Worm (Caenorhabditis elegans) whole organism, mixed stage, embryonic: ENCODE data around the gene H41C03.1.
"Not testable (repeated sequence)": the region's sequence is repeated elsewhere in the genome, so short reads cannot be mapped to it uniquely, and the experiment has no call there.

Source experiments
- bed-3 ChIP-seq: fragments of 200-800 bp; sonication (Bioruptor generic); optimal IDR thresholded peaks from 3 replicates; lab custom pipeline; 2018; ENCODE audit warnings: mild to moderate bottlenecking, missing genetic modification characterization, moderate library complexity, missing compliant biosample characterization
- blmp-1 ChIP-seq: fragments of 150-350 bp; optimal IDR thresholded peaks from 2 replicates; lab custom pipeline; 2014; ENCODE audit warnings: missing biosample characterization, missing genetic modification characterization
- ceh-39 ChIP-seq: fragments of 150-350 bp; optimal IDR thresholded peaks from 2 replicates; lab custom pipeline; 2014; ENCODE audit warnings: missing biosample characterization, missing genetic modification characterization
- ceh-43 ChIP-seq: fragments of 200-800 bp; sonication (Bioruptor generic); optimal IDR thresholded peaks from 2 replicates; lab custom pipeline; 2018; ENCODE audit warnings: mild to moderate bottlenecking, missing genetic modification characterization, moderate library complexity, missing compliant biosample characterization
- ceh-83 ChIP-seq: fragments of 200-800 bp; sonication (Bioruptor generic); optimal IDR thresholded peaks from 2 replicates; lab custom pipeline; 2018; ENCODE audit warnings: mild to moderate bottlenecking, missing genetic modification characterization, missing compliant biosample characterization
- ces-1 ChIP-seq: fragments of 150-350 bp; optimal IDR thresholded peaks from 2 replicates; lab custom pipeline; 2014; ENCODE audit warnings: missing biosample characterization, missing genetic modification reagents, missing genetic modification characterization
- elt-1 ChIP-seq: sonication (generic microtip); optimal IDR thresholded peaks from 2 replicates; lab custom pipeline; 2017; ENCODE audit warnings: missing genetic modification characterization, mild to moderate bottlenecking, missing compliant biosample characterization, antibody characterized with exemption, moderate library complexity, borderline replicate concordance; ENCODE audit not compliant: insufficient read depth
- elt-3 ChIP-seq: fragments of 150-350 bp; optimal IDR thresholded peaks from 2 replicates; lab custom pipeline; 2014; ENCODE audit warnings: missing biosample characterization, missing genetic modification characterization
- flh-1 ChIP-seq: fragments of 200-800 bp; sonication (Bioruptor generic); optimal IDR thresholded peaks from 2 replicates; lab custom pipeline; 2018; ENCODE audit warnings: mild to moderate bottlenecking, missing genetic modification characterization, moderate library complexity, missing compliant biosample characterization
- ham-2 ChIP-seq: fragments of 200-800 bp; sonication (Bioruptor generic); optimal IDR thresholded peaks from 2 replicates; lab custom pipeline; 2018; ENCODE audit warnings: mild to moderate bottlenecking, missing genetic modification characterization, missing compliant biosample characterization
- hlh-1 ChIP-seq: fragments of 150-350 bp; optimal IDR thresholded peaks from 2 replicates; lab custom pipeline; 2014; ENCODE audit warnings: missing biosample characterization, missing genetic modification reagents, missing genetic modification characterization
- lin-13 ChIP-seq: fragments of 150-350 bp; optimal IDR thresholded peaks from 2 replicates; lab custom pipeline; 2014; ENCODE audit warnings: missing biosample characterization, missing genetic modification characterization
- lsy-2 ChIP-seq: fragments of 150-350 bp; optimal IDR thresholded peaks from 2 replicates; lab custom pipeline; 2014; ENCODE audit warnings: missing biosample characterization, missing genetic modification characterization
- mab-5 ChIP-seq: fragments of 150-350 bp; optimal IDR thresholded peaks from 2 replicates; lab custom pipeline; 2014; ENCODE audit warnings: missing biosample characterization, missing genetic modification characterization
- mep-1 ChIP-seq: fragments of 150-350 bp; optimal IDR thresholded peaks from 2 replicates; lab custom pipeline; 2017; ENCODE audit warnings: missing biosample characterization, missing genetic modification reagents, missing genetic modification characterization, inconsistent platforms
- mls-2 ChIP-seq: sonication (generic microtip); optimal IDR thresholded peaks from 2 replicates; lab custom pipeline; 2016; ENCODE audit warnings: mild to moderate bottlenecking, missing genetic modification characterization, moderate library complexity, missing compliant biosample characterization
- nhr-237 ChIP-seq: fragments of 150-350 bp; optimal IDR thresholded peaks from 2 replicates; lab custom pipeline; 2014; ENCODE audit warnings: missing biosample characterization, missing genetic modification characterization
- nhr-28 ChIP-seq: fragments of 150-350 bp; optimal IDR thresholded peaks from 2 replicates; lab custom pipeline; 2014; ENCODE audit warnings: missing biosample characterization, missing genetic modification characterization
- nhr-76 ChIP-seq: sonication (generic microtip); optimal IDR thresholded peaks from 2 replicates; lab custom pipeline; 2017; ENCODE audit warnings: missing biosample characterization, missing genetic modification characterization
- pha-4 ChIP-seq: fragments of 150-350 bp; optimal IDR thresholded peaks from 2 replicates; lab custom pipeline; 2018; ENCODE audit warnings: missing biosample characterization, missing genetic modification reagents, missing genetic modification characterization
- sem-2 ChIP-seq: fragments of 200-800 bp; sonication (Bioruptor generic); optimal IDR thresholded peaks from 2 replicates; lab custom pipeline; 2018; ENCODE audit warnings: mild to moderate bottlenecking, missing genetic modification characterization, missing compliant biosample characterization
- snpc-4 ChIP-seq: fragments of 150-350 bp; optimal IDR thresholded peaks from 2 replicates; lab custom pipeline; 2014; ENCODE audit warnings: missing biosample characterization, missing genetic modification characterization
- sptf-1 ChIP-seq: sonication (generic microtip); optimal IDR thresholded peaks from 2 replicates; lab custom pipeline; 2017; ENCODE audit warnings: mild to moderate bottlenecking, missing genetic modification characterization, moderate library complexity, missing compliant biosample characterization
- tbx-8 ChIP-seq: fragments of 200-800 bp; sonication (Bioruptor generic); optimal IDR thresholded peaks from 2 replicates; lab custom pipeline; 2018; ENCODE audit warnings: mild to moderate bottlenecking, missing genetic modification characterization, moderate library complexity, missing compliant biosample characterization
- unc-120 ChIP-seq: sonication (generic microtip); optimal IDR thresholded peaks from 2 replicates; lab custom pipeline; 2017; ENCODE audit warnings: missing genetic modification characterization, missing compliant biosample characterization; ENCODE audit not compliant: poor library complexity, severe bottlenecking
- unc-39 ChIP-seq: fragments of 150-350 bp; optimal IDR thresholded peaks from 2 replicates; lab custom pipeline; 2014; ENCODE audit warnings: missing biosample characterization, missing genetic modification characterization
- zip-8 ChIP-seq: fragments of 150-350 bp; optimal IDR thresholded peaks from 2 replicates; lab custom pipeline; 2014; ENCODE audit warnings: missing biosample characterization, missing genetic modification characterization
- ztf-11 ChIP-seq: fragments of 150-350 bp; optimal IDR thresholded peaks from 2 replicates; lab custom pipeline; 2014; ENCODE audit warnings: missing biosample characterization, missing genetic modification characterization

The H41C03.1 gene

DNA sequence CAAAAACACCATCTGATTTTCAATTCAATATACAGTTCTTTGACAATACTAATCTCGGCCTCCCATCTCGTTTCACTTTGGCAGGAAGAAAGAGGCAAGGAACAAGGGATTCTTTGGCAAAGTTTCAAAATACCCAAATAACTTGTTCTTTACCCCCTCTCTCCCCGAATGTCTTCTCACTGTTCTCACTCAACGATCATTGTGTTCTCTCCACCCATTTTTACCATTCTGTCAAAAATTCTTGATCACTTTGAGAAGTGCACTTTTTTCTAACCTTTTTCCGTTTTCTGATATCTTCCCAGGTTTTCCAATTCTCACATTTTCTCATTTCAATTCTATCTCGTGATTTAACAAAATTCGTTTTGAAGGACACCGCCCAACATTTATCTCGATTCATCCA, at the start of gene H41C03.1:
Gene H41C03.1, plus strand, starts transcription at position 301 of the 400 bp plus-strand sequence.
- TF ChIP-seq elt-1 (tag; lab: Kevin White, UChicago), result no peak
- TF ChIP-seq bed-3, result no peak
- no peak for TF ChIP-seq ceh-39 (tag; lab: Kevin White, UChicago)
- no peak for TF ChIP-seq ces-1 (GFP tag; lab: Kevin White, UChicago)
- TF ChIP-seq pha-4 (tag; lab: Kevin White, UChicago), result no peak
- TF ChIP-seq unc-39 (tag; lab: Kevin White, UChicago), result no peak
- no peak for TF ChIP-seq elt-3 (tag; lab: Kevin White, UChicago)
- TF ChIP-seq mls-2 (tag; lab: Kevin White, UChicago), result no peak
- no peak for TF ChIP-seq nhr-28 (tag; lab: Kevin White, UChicago)
- no peak for TF ChIP-seq nhr-76 (tag; lab: Kevin White, UChicago)
- no peak for TF ChIP-seq ceh-83 (GFP tag; lab: Kevin White, UChicago)
- no peak for TF ChIP-seq mep-1 (tag; lab: Kevin White, UChicago)
- no peak for TF ChIP-seq blmp-1 (tag; lab: Kevin White, UChicago)
- TF ChIP-seq, all 35 proteins: peak for 0

DNA sequence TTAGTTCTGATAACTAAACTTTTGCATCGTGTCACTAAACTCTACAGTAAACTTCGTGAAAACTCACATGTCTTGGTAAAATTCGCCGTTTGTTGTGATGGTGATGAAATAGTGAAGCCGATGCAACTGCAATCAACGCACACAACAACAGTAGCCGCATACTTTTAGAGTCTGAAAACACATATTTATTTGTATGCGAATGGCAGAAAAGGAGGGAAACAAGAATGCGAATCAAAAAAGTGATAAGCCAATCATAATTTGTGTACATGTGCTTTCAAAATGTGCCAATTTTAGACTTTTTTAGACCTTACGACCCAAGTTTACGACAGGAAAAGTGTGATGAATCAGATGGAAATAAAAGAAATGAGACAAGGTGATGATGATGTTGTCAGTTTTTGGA, 48.9 kb upstream of the H41C03.1 start, which contains the start of gene K05F1.10:
Gene K05F1.10, minus strand, starts transcription at position 171 of the 400 bp plus-strand sequence.
- no peak for TF ChIP-seq unc-120 (tag; lab: Kevin White, UChicago)
- no peak for TF ChIP-seq elt-3 (tag; lab: Kevin White, UChicago)
- no peak for TF ChIP-seq bed-3
- no peak for TF ChIP-seq mab-5 (tag; lab: Kevin White, UChicago)
- TF ChIP-seq nhr-28 (tag; lab: Kevin White, UChicago), result no peak
- TF ChIP-seq zip-8 (tag; lab: Kevin White, UChicago), result no peak
- no peak for TF ChIP-seq mls-2 (tag; lab: Kevin White, UChicago)
- TF ChIP-seq snpc-4 (tag; lab: Kevin White, UChicago), result no peak
- TF ChIP-seq lin-13 (tag; lab: Kevin White, UChicago), result no peak
- no peak for TF ChIP-seq tbx-8 (GFP tag; lab: Kevin White, UChicago)
- TF ChIP-seq blmp-1 (tag; lab: Kevin White, UChicago), result no peak
- TF ChIP-seq hlh-1 (tag; lab: Kevin White, UChicago), result no peak
- TF ChIP-seq flh-1 (GFP tag; lab: Kevin White, UChicago), result no peak
- no peak for TF ChIP-seq mep-1 (tag; lab: Kevin White, UChicago)
- no peak for TF ChIP-seq sptf-1 (tag; lab: Kevin White, UChicago)
- no peak for TF ChIP-seq ztf-11 (tag; lab: Kevin White, UChicago)
- TF ChIP-seq pha-4 (tag; lab: Kevin White, UChicago), result no peak
- TF ChIP-seq ham-2, result no peak
- TF ChIP-seq ceh-43, result no peak
- TF ChIP-seq ceh-39 (tag; lab: Kevin White, UChicago), result no peak

DNA sequence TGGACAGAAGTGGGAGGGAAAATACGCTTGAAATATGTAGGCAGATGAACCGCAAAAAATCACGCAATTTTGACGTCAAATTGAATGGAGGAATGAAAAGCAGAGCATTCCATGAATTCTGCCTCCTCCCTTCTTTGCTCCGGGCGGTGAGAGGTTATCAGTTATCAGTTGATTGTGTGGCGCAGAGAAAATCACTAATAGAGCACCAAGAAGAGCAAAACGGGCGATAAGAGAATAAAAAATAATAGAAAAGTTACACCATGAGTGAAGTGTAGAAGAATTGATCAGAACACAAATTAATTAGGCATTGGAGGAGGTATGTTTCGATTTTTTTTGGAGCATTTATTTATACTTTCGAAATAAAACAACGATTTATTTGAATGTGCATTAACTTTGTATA, 47.7 kb upstream of the H41C03.1 start:
- no peak for TF ChIP-seq ceh-83 (GFP tag; lab: Kevin White, UChicago)
- TF ChIP-seq bed-3, result no peak
- no peak for TF ChIP-seq ces-1 (GFP tag; lab: Kevin White, UChicago)
- TF ChIP-seq nhr-237 (tag; lab: Kevin White, UChicago), result no peak
- no peak for TF ChIP-seq blmp-1 (tag; lab: Kevin White, UChicago)
- no peak for TF ChIP-seq pha-4 (tag; lab: Kevin White, UChicago)

DNA sequence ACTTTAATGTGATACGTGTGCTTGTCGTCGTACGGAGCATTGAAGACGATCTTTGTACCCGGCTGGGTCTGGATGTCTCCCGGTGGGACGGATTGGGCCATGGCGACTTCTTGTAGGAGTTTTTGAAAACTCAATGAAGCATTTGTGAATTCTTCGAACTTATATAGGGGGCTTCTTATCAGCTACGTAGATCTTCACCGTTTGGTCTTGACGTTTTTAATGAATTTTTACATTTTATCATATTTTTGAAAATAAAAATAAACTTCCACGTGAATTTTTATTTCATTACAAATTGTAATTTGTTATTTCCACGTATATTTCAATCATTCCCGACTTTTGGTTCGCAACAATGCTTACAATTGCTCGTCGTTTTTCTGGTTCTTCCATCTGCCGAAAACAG, 44.0 kb upstream of the H41C03.1 start, which contains the start of the genes msp-64 and ZK1248.5:
Gene msp-64, minus strand, starts transcription at position 101 of the 400 bp plus-strand sequence.
Gene ZK1248.5, plus strand, starts transcription at position 285 of the 400 bp plus-strand sequence.
- no peak for TF ChIP-seq lsy-2 (tag; lab: Kevin White, UChicago)
- TF ChIP-seq ham-2, result no peak
- TF ChIP-seq blmp-1 (tag; lab: Kevin White, UChicago), result no peak

DNA sequence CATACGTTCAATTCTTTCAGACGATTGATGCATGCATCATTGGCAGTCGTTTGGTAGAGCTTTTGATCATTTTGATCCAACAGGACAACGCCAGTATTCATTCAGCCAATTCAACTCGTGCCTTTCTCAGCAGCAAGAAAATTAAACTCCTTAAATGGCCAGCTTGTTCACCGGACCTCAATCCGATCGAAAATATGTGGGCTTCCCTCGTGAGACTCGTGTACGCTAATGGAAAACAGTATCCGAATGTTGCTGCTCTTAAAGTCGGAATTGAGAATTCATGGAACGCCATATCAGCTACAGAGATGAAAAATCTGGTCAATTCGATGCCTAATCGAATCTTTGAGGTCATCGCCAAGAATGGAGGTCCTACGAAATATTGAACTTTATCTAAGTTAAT, 38.8 kb upstream of the H41C03.1 start, which contains the start of gene wago-5:
Gene wago-5, minus strand, starts transcription at position 101 of the 400 bp plus-strand sequence.
- not testable (repeated sequence) for TF ChIP-seq lsy-2 (tag; lab: Kevin White, UChicago); ceh-83 (GFP tag; lab: Kevin White, UChicago); nhr-76 (tag; lab: Kevin White, UChicago)

DNA sequence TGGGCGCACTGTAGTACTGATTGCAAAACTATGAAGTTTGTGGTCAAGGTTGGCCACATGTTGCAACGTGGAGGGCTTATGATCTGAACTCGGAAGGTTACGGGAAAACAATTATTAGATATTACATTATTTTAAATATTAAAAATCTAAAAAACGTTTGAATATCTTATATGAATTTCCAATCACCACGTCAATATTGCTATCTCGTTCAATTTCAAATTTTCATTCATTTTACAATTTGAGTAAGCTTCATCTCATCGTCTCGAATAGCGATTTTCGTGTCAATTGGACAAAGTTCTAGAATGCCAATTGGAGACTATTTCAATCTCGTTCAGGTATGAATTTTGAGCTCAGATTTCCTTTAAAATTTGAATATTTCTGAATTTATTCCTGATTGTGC, 37.9 kb upstream of the H41C03.1 start, which contains the start of gene ZK1248.20:
Gene ZK1248.20, plus strand, starts transcription at position 301 of the 400 bp plus-strand sequence.
- TF ChIP-seq ceh-83 (GFP tag; lab: Kevin White, UChicago) (no peak), lsy-2 (tag; lab: Kevin White, UChicago) (no peak), sem-2 (GFP tag; lab: Kevin White, UChicago) (no peak), mls-2 (tag; lab: Kevin White, UChicago) (no peak), flh-1 (GFP tag; lab: Kevin White, UChicago) (no peak), ham-2 (no peak)
- TF ChIP-seq, all 35 proteins: peak for 0
